Worm (Caenorhabditis elegans): ENCODE data around the gene Y69A2AR.46.

ce11 chrIV:2556211-2556610 lies 5.2 kb upstream of the Y69A2AR.46 start:
- TF ChIP-seq skn-1 (tag; optimal IDR thresholded peaks at IDR 0.05) (no peak), nhr-11 (tag; optimal IDR thresholded peaks at IDR 0.05) (no peak), nhr-21 (tag; optimal IDR thresholded peaks at IDR 0.05) (no peak), fos-1 (tag; optimal IDR thresholded peaks at IDR 0.05) (no peak), elt-1 (tag; optimal IDR thresholded peaks at IDR 0.05) (no peak), ama-1 (optimal IDR thresholded peaks at IDR 0.05) (no peak), zag-1 (tag; optimal IDR thresholded peaks at IDR 0.05) (no peak), R02D3.7 (tag; optimal IDR thresholded peaks at IDR 0.05) (no peak), ztf-11 (tag; optimal IDR thresholded peaks at IDR 0.05) (no peak), unc-55 (GFP tag; optimal IDR thresholded peaks at IDR 0.05) (no peak), Y55F3AM.14 (GFP tag; optimal IDR thresholded peaks at IDR 0.05) (no peak), nhr-77 (tag; optimal IDR thresholded peaks at IDR 0.05) (no peak), mdl-1 (tag; optimal IDR thresholded peaks at IDR 0.05) (no peak), ZK546.5 (tag; optimal IDR thresholded peaks at IDR 0.05) (no peak)

All from whole organism, L2 larva.